Worm (Caenorhabditis elegans): ENCODE measurements around the gene F43H9.3.

F43H9.3 gene

DNA sequence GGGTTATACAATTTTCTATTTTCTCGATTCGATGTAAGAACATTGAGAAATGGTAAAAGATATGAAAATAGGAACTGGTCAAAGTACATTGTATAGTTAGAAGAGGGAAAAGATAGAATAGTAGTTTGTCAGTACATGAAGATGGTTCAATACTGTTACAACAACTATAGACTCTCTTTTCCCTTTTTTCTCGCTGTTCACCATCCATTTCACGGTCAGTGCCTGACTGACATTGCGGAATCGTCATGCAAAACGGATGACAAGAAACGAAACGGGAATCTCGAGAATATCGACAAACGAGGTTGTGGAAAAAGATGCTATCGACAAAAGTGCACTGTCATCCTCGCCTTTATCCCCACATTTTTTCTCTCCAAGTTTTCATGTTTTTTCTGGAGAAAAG lies 18.9 kb upstream of the F43H9.3 start (continued):
- no peak for TF ChIP-seq pax-3 (tag; optimal IDR thresholded peaks at IDR 0.05)
- TF ChIP-seq snu-23 (GFP tag; optimal IDR thresholded peaks at IDR 0.05) = peak; percentile 28
- no peak for TF ChIP-seq fkh-8 (tag; optimal IDR thresholded peaks at IDR 0.05)
- TF ChIP-seq egl-13 (tag; optimal IDR thresholded peaks at IDR 0.05) = no peak
- TF ChIP-seq sptf-1 (tag; optimal IDR thresholded peaks at IDR 0.05) = no peak
- TF ChIP-seq ets-5 (GFP tag; IDR thresholded peaks at IDR 0.05) = no peak
- TF ChIP-seq ceh-82 (tag; optimal IDR thresholded peaks at IDR 0.05) = no peak
- no peak for TF ChIP-seq grh-1 (GFP tag; IDR thresholded peaks at IDR 0.05)
- no peak for TF ChIP-seq nhr-47 (tag; optimal IDR thresholded peaks at IDR 0.05)
- TF ChIP-seq F16B12.6 (tag; optimal IDR thresholded peaks at IDR 0.05) = no peak
- TF ChIP-seq nhr-77 (tag; optimal IDR thresholded peaks at IDR 0.05) = no peak
- TF ChIP-seq ceh-63 (GFP tag; optimal IDR thresholded peaks at IDR 0.05) = no peak
- TF ChIP-seq ceh-88 (GFP tag; IDR thresholded peaks at IDR 0.05) = no peak
- no peak for TF ChIP-seq nhr-237 (tag; optimal IDR thresholded peaks at IDR 0.05)
- no peak for TF ChIP-seq elt-2 (tag; optimal IDR thresholded peaks at IDR 0.05)
- no peak for TF ChIP-seq sup-37 (GFP tag; optimal IDR thresholded peaks at IDR 0.05)
- peak; percentile 62 for TF ChIP-seq lin-14 (GFP tag; optimal IDR thresholded peaks at IDR 0.05)
- TF ChIP-seq tlp-1 (tag; optimal IDR thresholded peaks at IDR 0.05) = no peak
- TF ChIP-seq dpl-1 (GFP tag; optimal IDR thresholded peaks at IDR 0.05) = no peak
- no peak for TF ChIP-seq C04F5.9 (tag; optimal IDR thresholded peaks at IDR 0.05)

DNA sequence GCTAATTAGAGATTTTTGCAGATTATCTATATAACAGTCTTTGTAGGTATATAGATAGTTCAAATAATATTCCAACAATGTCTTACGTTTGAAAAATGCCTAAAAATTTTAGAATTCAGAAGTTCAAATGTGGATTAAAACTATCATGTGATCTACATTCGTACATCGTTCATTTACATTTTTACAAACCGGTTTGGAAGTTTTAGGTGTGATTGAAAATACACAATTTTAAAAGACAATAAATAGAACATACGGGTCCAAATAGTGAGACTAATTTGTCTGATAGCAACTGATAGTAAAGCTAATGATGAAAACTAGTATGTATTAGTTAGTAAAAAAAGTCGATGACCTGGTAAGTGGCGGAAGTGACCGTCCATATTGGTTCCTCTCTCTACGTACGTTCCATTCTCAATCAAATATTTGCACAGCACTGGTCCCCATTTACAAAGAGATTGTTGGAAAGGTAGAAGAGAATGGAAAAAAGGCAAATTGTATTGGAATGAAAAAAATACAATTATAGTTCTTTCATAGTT lies 16.7 kb upstream of the F43H9.3 start:
- no peak for TF ChIP-seq sptf-1 (tag; optimal IDR thresholded peaks at IDR 0.05)
- TF ChIP-seq ceh-90 (tag; optimal IDR thresholded peaks at IDR 0.05) = no peak
- TF ChIP-seq nhr-90 (tag; optimal IDR thresholded peaks at IDR 0.05; ENCODE audit: poor library complexity) = no peak
- no peak for TF ChIP-seq dpl-1 (GFP tag; optimal IDR thresholded peaks at IDR 0.05)
- TF ChIP-seq unc-86 (tag; optimal IDR thresholded peaks at IDR 0.05) = no peak
- TF ChIP-seq nhr-85 (tag) = peak; percentile 81
- no peak for TF ChIP-seq pqm-1 (tag; optimal IDR thresholded peaks at IDR 0.05)
- TF ChIP-seq fos-1 (tag; optimal IDR thresholded peaks at IDR 0.05) = no peak
- TF ChIP-seq unc-98 (GFP tag; IDR thresholded peaks at IDR 0.05) = no peak
- TF ChIP-seq lin-14 (GFP tag; optimal IDR thresholded peaks at IDR 0.05) = peak; percentile 36
- no peak for TF ChIP-seq rnt-1 (tag; optimal IDR thresholded peaks at IDR 0.05)
- TF ChIP-seq pag-3 (tag; optimal IDR thresholded peaks at IDR 0.05; ENCODE audit: borderline replicate concordance, insufficient read depth) = no peak
- no peak for TF ChIP-seq lin-15B (tag; optimal IDR thresholded peaks at IDR 0.05)
- TF ChIP-seq ztf-4 (tag; optimal IDR thresholded peaks at IDR 0.05) = no peak
- no peak for TF ChIP-seq ceh-88 (GFP tag; IDR thresholded peaks at IDR 0.05)
- no peak for TF ChIP-seq efl-1 (optimal IDR thresholded peaks at IDR 0.05)
- peak in 1 of 2 experiments; percentile 90 for TF ChIP-seq efl-1 (GFP tag; optimal IDR thresholded peaks at IDR 0.05 in 1 of 2)
- no peak for TF ChIP-seq vab-15 (tag; optimal IDR thresholded peaks at IDR 0.05)
- TF ChIP-seq ceh-63 (GFP tag; optimal IDR thresholded peaks at IDR 0.05) = no peak
- TF ChIP-seq lin-35 (GFP tag; optimal IDR thresholded peaks at IDR 0.05) = peak in 1 of 2 experiments; percentile 12
- TF ChIP-seq irx-1 (tag; optimal IDR thresholded peaks at IDR 0.05) = no peak
- TF ChIP-seq grh-1 (GFP tag; IDR thresholded peaks at IDR 0.05) = peak; percentile 60
- no peak for TF ChIP-seq snu-23 (GFP tag; optimal IDR thresholded peaks at IDR 0.05)
- peak; percentile 2 for TF ChIP-seq nhr-20 (tag; optimal IDR thresholded peaks at IDR 0.05)

DNA sequence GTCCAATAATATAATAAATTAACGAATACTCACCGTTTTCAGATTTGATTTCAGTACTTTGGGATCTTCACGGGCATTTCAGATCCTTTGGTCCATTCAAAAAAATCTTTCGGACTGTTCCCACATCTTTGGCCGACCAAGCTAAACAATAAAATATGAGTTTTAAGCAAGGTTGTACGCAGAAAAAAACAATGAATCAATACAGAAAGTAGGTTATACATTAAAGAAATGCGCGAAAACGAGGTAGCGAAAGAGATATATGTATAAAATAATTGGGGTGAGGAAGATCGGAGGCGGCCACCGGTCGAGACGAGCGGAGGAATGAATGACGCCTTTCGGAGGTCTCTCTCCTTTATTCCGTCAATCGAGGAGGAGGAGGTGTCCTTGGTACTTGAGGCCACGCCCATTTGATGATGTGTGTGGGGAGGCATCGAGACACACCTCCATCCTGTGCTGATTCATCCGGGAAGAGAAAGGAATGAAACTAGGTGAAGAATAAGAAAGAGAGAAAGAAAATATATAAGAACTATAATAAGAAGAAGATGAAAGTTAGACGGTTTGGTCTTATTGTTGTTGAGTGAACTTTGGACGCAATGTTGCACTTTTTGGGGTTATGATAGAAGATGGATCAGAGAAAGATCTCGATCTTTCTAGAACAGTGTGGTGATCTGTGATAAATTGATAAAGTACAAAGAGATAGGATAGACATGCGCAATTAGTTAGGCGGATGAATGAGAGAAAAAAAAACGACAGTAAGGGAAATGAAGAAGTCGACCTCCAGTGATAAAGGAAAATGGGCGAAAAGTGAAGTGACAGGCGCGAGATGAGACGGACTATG lies 15.7 kb upstream of the F43H9.3 start:
- no peak for TF ChIP-seq unc-62 (GFP tag; optimal IDR thresholded peaks at IDR 0.05)
- TF ChIP-seq fkh-4 (tag; optimal IDR thresholded peaks at IDR 0.05; ENCODE audit: borderline replicate concordance) = no peak
- peak; percentile 32 for TF ChIP-seq mep-1 (tag; optimal IDR thresholded peaks at IDR 0.05)
- TF ChIP-seq nhr-20 (tag; optimal IDR thresholded peaks at IDR 0.05) = peak; percentile 66
- peak; percentile 54 for TF ChIP-seq nhr-71 (tag; optimal IDR thresholded peaks at IDR 0.05)
- peak; percentile 98 for TF ChIP-seq blmp-1 (tag; optimal IDR thresholded peaks at IDR 0.05)
- no peak for TF ChIP-seq xbp-1 (tag; optimal IDR thresholded peaks at IDR 0.05)
- no peak for TF ChIP-seq vab-15 (tag; optimal IDR thresholded peaks at IDR 0.05)
- no peak for TF ChIP-seq nhr-84 (tag; optimal IDR thresholded peaks at IDR 0.05)
- peak; percentile 61 for TF ChIP-seq lin-14 (GFP tag; optimal IDR thresholded peaks at IDR 0.05)
- TF ChIP-seq pax-3 (tag; optimal IDR thresholded peaks at IDR 0.05) = no peak
- no peak for TF ChIP-seq unc-30 (tag; optimal IDR thresholded peaks at IDR 0.05)
- TF ChIP-seq pqm-1 (tag; optimal IDR thresholded peaks at IDR 0.05) = no peak
- no peak for TF ChIP-seq egl-13 (tag; optimal IDR thresholded peaks at IDR 0.05)
- peak; percentile 56 for TF ChIP-seq nhr-19 (GFP tag; conservative IDR thresholded peaks at IDR 0.05)
- TF ChIP-seq nhr-47 (tag; optimal IDR thresholded peaks at IDR 0.05) = no peak
- no peak for TF ChIP-seq fos-1 (tag; optimal IDR thresholded peaks at IDR 0.05)
- no peak for TF ChIP-seq nhr-11 (tag; optimal IDR thresholded peaks at IDR 0.05)
- peak; percentile 46 for TF ChIP-seq snu-23 (GFP tag; optimal IDR thresholded peaks at IDR 0.05)
- TF ChIP-seq egl-27 (tag; optimal IDR thresholded peaks at IDR 0.05) = no peak

Data from whole organism, L1 larva.